Worm (Caenorhabditis elegans) whole organism, midembryonic: ENCODE data around the gene F55B12.2.

ENCODE experiments used
- flt-1 ChIP-seq: fragments of 200-800 bp; sonication (Bioruptor generic); IDR thresholded peaks from 2 replicates; pipeline ENCODE4 v1.3.6; 2022; ENCODE audit warnings: missing genetic modification characterization, missing compliant biosample characterization
- ref-1 ChIP-seq: fragments of 200-800 bp; sonication (Bioruptor generic); conservative IDR thresholded peaks from 2 replicates; pipeline ENCODE4 v1.3.6; 2022; ENCODE audit warnings: missing genetic modification reagents, missing genetic modification characterization, missing compliant biosample characterization
- ztf-23 ChIP-seq: fragments of 200-800 bp; sonication (Bioruptor generic); IDR thresholded peaks from 2 replicates; pipeline ENCODE4 v1.3.6; 2022; ENCODE audit warnings: missing genetic modification reagents, missing genetic modification characterization, missing compliant biosample characterization

DNA sequence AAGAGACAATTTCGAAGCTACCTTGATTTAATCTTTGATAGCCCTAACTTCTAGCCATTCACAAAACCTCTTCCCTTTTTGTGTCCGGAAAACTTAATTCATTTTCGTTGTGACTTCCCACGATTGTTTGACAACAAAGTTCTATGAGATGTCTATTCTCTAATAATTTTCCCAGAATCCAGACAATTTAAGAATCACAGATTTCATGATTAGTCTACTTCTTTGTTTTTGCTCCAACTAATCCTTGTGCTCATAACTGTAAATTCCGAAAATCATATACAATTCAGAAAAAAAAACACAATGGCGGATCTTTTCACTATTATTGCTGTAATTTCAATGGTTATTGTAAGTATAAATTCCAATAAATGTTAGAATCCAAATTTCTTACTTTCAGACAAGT is 45.7 kb upstream of the F55B12.2 start, which contains the start of gene srx-137:
- TF ChIP-seq ref-1 = no peak
- TF ChIP-seq ztf-23 (GFP tag; lab: Robert Waterston, UW) = no peak
- TF ChIP-seq flt-1 = no peak
